Worm (Caenorhabditis elegans) whole organism, L3 larva: ENCODE measurements around the gene unc-16.

ENCODE experiments used
- R02D3.7 ChIP-seq: fragments of 150-350 bp; optimal IDR thresholded peaks from 2 replicates; lab custom pipeline; 2014; ENCODE audit warnings: missing biosample characterization, missing genetic modification characterization
- ceh-16 ChIP-seq: sonication (generic microtip); optimal IDR thresholded peaks from 2 replicates; lab custom pipeline; 2017; ENCODE audit warnings: missing biosample characterization, missing genetic modification characterization
- egl-5 ChIP-seq: fragments of 150-350 bp; optimal IDR thresholded peaks from 2 replicates; lab custom pipeline; 2017; ENCODE audit warnings: missing biosample characterization, missing genetic modification reagents, missing genetic modification characterization, inconsistent platforms
- fkh-10 ChIP-seq: sonication (generic microtip); optimal IDR thresholded peaks from 2 replicates; lab custom pipeline; 2017; ENCODE audit warnings: missing biosample characterization, missing genetic modification reagents, missing genetic modification characterization
- lin-39 ChIP-seq: fragments of 150-350 bp; optimal IDR thresholded peaks from 2 replicates; lab custom pipeline; 2018; ENCODE audit warnings: missing biosample characterization, missing genetic modification reagents, missing genetic modification characterization
- nfya-1 ChIP-seq: sonication (generic microtip); optimal IDR thresholded peaks from 2 replicates; lab custom pipeline; 2017; ENCODE audit warnings: missing genetic modification characterization, mild to moderate bottlenecking, missing compliant biosample characterization, antibody characterized with exemption, moderate library complexity; ENCODE audit not compliant: insufficient read depth
- nhr-237 ChIP-seq: fragments of 150-350 bp; optimal IDR thresholded peaks from 2 replicates; lab custom pipeline; 2014; ENCODE audit warnings: missing biosample characterization, missing genetic modification characterization
- nhr-25 ChIP-seq: sonication (generic microtip); optimal IDR thresholded peaks from 2 replicates; lab custom pipeline; 2017; ENCODE audit warnings: missing biosample characterization, missing genetic modification characterization
- nhr-28 ChIP-seq: fragments of 150-350 bp; optimal IDR thresholded peaks from 2 replicates; lab custom pipeline; 2014; ENCODE audit warnings: missing biosample characterization, missing genetic modification characterization
- nhr-77 ChIP-seq: fragments of 150-350 bp; optimal IDR thresholded peaks from 2 replicates; lab custom pipeline; 2014; ENCODE audit warnings: missing biosample characterization, missing genetic modification characterization
- snpc-4 ChIP-seq: fragments of 150-350 bp; optimal IDR thresholded peaks from 2 replicates; lab custom pipeline; 2014; ENCODE audit warnings: missing biosample characterization, missing genetic modification characterization
- tbx-2 ChIP-seq: sonication (generic microtip); optimal IDR thresholded peaks from 2 replicates; lab custom pipeline; 2016; ENCODE audit warnings: mild to moderate bottlenecking, missing genetic modification characterization, missing compliant biosample characterization
- unc-62 ChIP-seq: fragments of 150-350 bp; sonication (generic microtip); optimal IDR thresholded peaks from 4 replicates; lab custom pipeline; 2014; ENCODE audit warnings: missing biosample characterization, missing genetic modification reagents, missing genetic modification characterization
- ztf-11 ChIP-seq: fragments of 150-350 bp; optimal IDR thresholded peaks from 2 replicates; lab custom pipeline; 2014; ENCODE audit warnings: missing biosample characterization, missing genetic modification characterization

ce11 chrIII:9525252-9525651 lies 20.8 kb upstream of the unc-16 start, which contains the start of gene trpp-3:
- TF ChIP-seq tbx-2: no peak
- TF ChIP-seq nhr-25 (tag; lab: Kevin White, UChicago): no peak
- no peak for TF ChIP-seq ceh-16 (tag; lab: Kevin White, UChicago)
- TF ChIP-seq fkh-10: no peak
- no peak for TF ChIP-seq ztf-11 (tag; lab: Kevin White, UChicago)
- TF ChIP-seq unc-62 (GFP tag; lab: Kevin White, UChicago): no peak
- no peak for TF ChIP-seq nfya-1 (tag; lab: Kevin White, UChicago)
- TF ChIP-seq R02D3.7 (tag; lab: Kevin White, UChicago): no peak
- TF ChIP-seq egl-5 (tag; lab: Kevin White, UChicago): no peak
- no peak for TF ChIP-seq nhr-237 (tag; lab: Kevin White, UChicago)
- TF ChIP-seq lin-39: no peak
- TF ChIP-seq nhr-77 (tag; lab: Kevin White, UChicago): no peak
- TF ChIP-seq nhr-28 (tag; lab: Kevin White, UChicago): no peak
- no peak for TF ChIP-seq snpc-4
